Worm (Caenorhabditis elegans) whole organism, mixed stage, embryonic: ENCODE measurements around the gene hat-1.

Experiments used
- M03D4.4 ChIP-seq: sonication (generic microtip); optimal IDR thresholded peaks from 2 replicates; lab custom pipeline; 2017; ENCODE audit warnings: mild to moderate bottlenecking, missing genetic modification characterization, missing compliant biosample characterization
- blmp-1 ChIP-seq: fragments of 150-350 bp; optimal IDR thresholded peaks from 2 replicates; lab custom pipeline; 2014; ENCODE audit warnings: missing biosample characterization, missing genetic modification characterization
- ces-1 ChIP-seq: fragments of 150-350 bp; optimal IDR thresholded peaks from 2 replicates; lab custom pipeline; 2014; ENCODE audit warnings: missing biosample characterization, missing genetic modification reagents, missing genetic modification characterization
- elt-1 ChIP-seq: sonication (generic microtip); optimal IDR thresholded peaks from 2 replicates; lab custom pipeline; 2017; ENCODE audit warnings: missing genetic modification characterization, mild to moderate bottlenecking, missing compliant biosample characterization, antibody characterized with exemption, moderate library complexity, borderline replicate concordance; ENCODE audit not compliant: insufficient read depth
- elt-3 ChIP-seq: fragments of 150-350 bp; optimal IDR thresholded peaks from 2 replicates; lab custom pipeline; 2014; ENCODE audit warnings: missing biosample characterization, missing genetic modification characterization
- nhr-237 ChIP-seq: fragments of 150-350 bp; optimal IDR thresholded peaks from 2 replicates; lab custom pipeline; 2014; ENCODE audit warnings: missing biosample characterization, missing genetic modification characterization
- nhr-28 ChIP-seq: fragments of 150-350 bp; optimal IDR thresholded peaks from 2 replicates; lab custom pipeline; 2014; ENCODE audit warnings: missing biosample characterization, missing genetic modification characterization
- nhr-76 ChIP-seq: sonication (generic microtip); optimal IDR thresholded peaks from 2 replicates; lab custom pipeline; 2017; ENCODE audit warnings: missing biosample characterization, missing genetic modification characterization
- pha-4 ChIP-seq: fragments of 150-350 bp; optimal IDR thresholded peaks from 2 replicates; lab custom pipeline; 2018; ENCODE audit warnings: missing biosample characterization, missing genetic modification reagents, missing genetic modification characterization
- tbx-8 ChIP-seq: fragments of 200-800 bp; sonication (Bioruptor generic); optimal IDR thresholded peaks from 2 replicates; lab custom pipeline; 2018; ENCODE audit warnings: mild to moderate bottlenecking, missing genetic modification characterization, moderate library complexity, missing compliant biosample characterization
- unc-39 ChIP-seq: fragments of 150-350 bp; optimal IDR thresholded peaks from 2 replicates; lab custom pipeline; 2014; ENCODE audit warnings: missing biosample characterization, missing genetic modification characterization
- unc-62 ChIP-seq: fragments of 150-350 bp; optimal IDR thresholded peaks from 2 replicates; lab custom pipeline; 2014; ENCODE audit warnings: missing biosample characterization, missing genetic modification reagents, missing genetic modification characterization
- ztf-11 ChIP-seq: fragments of 150-350 bp; optimal IDR thresholded peaks from 2 replicates; lab custom pipeline; 2014; ENCODE audit warnings: missing biosample characterization, missing genetic modification characterization

ce11 chrIII:10451012-10451411 lies 44.0 kb upstream of the hat-1 start, which contains the start of gene H04D03.4:
- TF ChIP-seq nhr-28 (tag; lab: Kevin White, UChicago) = no peak
- no peak for TF ChIP-seq nhr-237
- TF ChIP-seq blmp-1 (tag; lab: Kevin White, UChicago) = no peak
- TF ChIP-seq M03D4.4 (tag; lab: Kevin White, UChicago) = no peak
- TF ChIP-seq tbx-8 (GFP tag; lab: Kevin White, UChicago) = no peak
- TF ChIP-seq unc-62 (GFP tag; lab: Kevin White, UChicago) = no peak
- no peak for TF ChIP-seq ces-1 (GFP tag; lab: Kevin White, UChicago)
- TF ChIP-seq elt-3 (tag; lab: Kevin White, UChicago) = no peak
- TF ChIP-seq nhr-76 = no peak
- TF ChIP-seq ztf-11 (tag; lab: Kevin White, UChicago) = no peak
- no peak for TF ChIP-seq pha-4 (tag; lab: Kevin White, UChicago)
- no peak for TF ChIP-seq unc-39 (tag; lab: Kevin White, UChicago)
- TF ChIP-seq elt-1 (tag; lab: Kevin White, UChicago) = no peak
